Fruit fly (Drosophila melanogaster): ENCODE data around the gene VhaM9.7-a.

Gene VhaM9.7-a

DNA sequence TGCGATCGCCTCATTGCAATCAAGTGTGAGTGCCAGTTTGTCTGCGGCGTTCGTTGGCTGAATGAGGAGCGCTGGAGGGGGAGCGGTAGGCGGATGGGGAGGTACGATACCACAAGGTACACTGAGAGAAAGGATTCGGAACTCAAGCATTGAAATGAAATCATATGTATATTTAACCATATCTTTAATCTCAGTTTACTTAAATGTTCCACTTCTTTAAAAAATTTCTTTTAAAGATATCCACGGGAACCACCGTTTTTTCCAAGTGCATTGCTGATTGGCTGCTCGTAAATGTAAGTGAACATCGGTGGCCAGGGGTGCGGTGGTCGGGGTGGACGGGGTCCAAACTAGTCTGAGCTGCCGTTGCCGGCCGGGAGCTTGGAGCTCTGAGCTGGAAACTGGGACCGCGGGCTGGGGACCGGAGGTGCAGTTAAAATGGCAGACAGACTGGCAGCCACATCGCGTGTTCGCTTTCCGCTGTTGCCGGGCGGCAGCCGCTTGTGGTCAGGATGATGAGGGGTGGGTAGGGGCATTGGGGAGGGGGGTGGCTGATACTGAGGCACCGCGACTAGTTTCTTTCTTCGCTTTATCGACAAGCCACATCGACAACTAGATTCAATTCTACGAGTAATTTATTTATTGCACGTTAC lies 34.2 kb upstream of the VhaM9.7-a start (continued):
- TF ChIP-seq ftz-f1 (GFP tag; optimal IDR thresholded peaks at IDR 0.05) = peak; percentile 78
- TF ChIP-seq CG7963 (GFP tag; IDR thresholded peaks at IDR 0.05; ENCODE audit: partially characterized antibody) = no peak
- TF ChIP-seq ERR (GFP tag; optimal IDR thresholded peaks at IDR 0.05) = peak; percentile 91
- peak; percentile 94 for TF ChIP-seq Six4 (GFP tag; optimal IDR thresholded peaks at IDR 0.05)
- TF ChIP-seq trem (tag; optimal IDR thresholded peaks at IDR 0.05) = peak; percentile 94
- peak; percentile 90 for TF ChIP-seq CG16815 (GFP tag; optimal IDR thresholded peaks at IDR 0.05)
- peak; percentile 98 for TF ChIP-seq CG2712 (tag; optimal IDR thresholded peaks at IDR 0.05)
- TF ChIP-seq her (GFP tag; optimal IDR thresholded peaks at IDR 0.05) = peak; percentile 80
- TF ChIP-seq gro (GFP tag; optimal IDR thresholded peaks at IDR 0.05) = peak; percentile 49
- TF ChIP-seq CG3995 (GFP tag; optimal IDR thresholded peaks at IDR 0.05) = peak; percentile 18
- TF ChIP-seq CG14965 (GFP tag; optimal IDR thresholded peaks at IDR 0.05; ENCODE audit: borderline replicate concordance) = peak; percentile 72
- TF ChIP-seq ttk (GFP tag; IDR thresholded peaks at IDR 0.05) = peak; percentile 98
- TF ChIP-seq E2f1 (GFP tag; IDR thresholded peaks at IDR 0.05) = peak; percentile 96
- TF ChIP-seq stc (GFP tag; IDR thresholded peaks at IDR 0.05) = peak; percentile 97
- TF ChIP-seq mirr (GFP tag; optimal IDR thresholded peaks at IDR 0.05) = peak; percentile 43
- peak; percentile 90 for TF ChIP-seq CG13624 (GFP tag; optimal IDR thresholded peaks at IDR 0.05)
- TF ChIP-seq bab2 (GFP tag; optimal IDR thresholded peaks at IDR 0.05) = peak; percentile 94
- TF ChIP-seq Hmx (GFP tag; optimal IDR thresholded peaks at IDR 0.05) = peak; percentile 58
- peak; percentile 96 for TF ChIP-seq CG17912 (GFP tag; optimal IDR thresholded peaks at IDR 0.05)
- TF ChIP-seq dmrt11E (tag; optimal IDR thresholded peaks at IDR 0.05) = peak; percentile 97
- peak; percentile 96 for TF ChIP-seq gcm (GFP tag; optimal IDR thresholded peaks at IDR 0.05)
- TF ChIP-seq fd96Cb (tag; optimal IDR thresholded peaks at IDR 0.05) = peak; percentile 96
- peak; percentile 67 for TF ChIP-seq CG9932 (GFP tag; IDR thresholded peaks at IDR 0.05)
- TF ChIP-seq CG6791 (GFP tag; IDR thresholded peaks at IDR 0.05; ENCODE audit: partially characterized antibody) = no peak
- TF ChIP-seq nom (GFP tag; optimal IDR thresholded peaks at IDR 0.05) = peak; percentile 98
- peak; percentile 91 for TF ChIP-seq Rfx (GFP tag; IDR thresholded peaks at IDR 0.05)
- TF ChIP-seq CG12744 (GFP tag; optimal IDR thresholded peaks at IDR 0.05) = peak; percentile 74
- peak; percentile 81 for TF ChIP-seq CG7271 (tag; optimal IDR thresholded peaks at IDR 0.05)
- TF ChIP-seq Hmr (GFP tag; optimal IDR thresholded peaks at IDR 0.05) = peak; percentile 90
- TF ChIP-seq CG15073 (GFP tag; optimal IDR thresholded peaks at IDR 0.05) = peak; percentile 86
- peak; percentile 70 for TF ChIP-seq vfl (GFP tag; optimal IDR thresholded peaks at IDR 0.05)
- peak; percentile 97 for TF ChIP-seq gsb-n (tag; optimal IDR thresholded peaks at IDR 0.05)
- TF ChIP-seq Hsf (GFP tag; optimal IDR thresholded peaks at IDR 0.05) = peak; percentile 96
- TF ChIP-seq hth (optimal IDR thresholded peaks at IDR 0.05) = no peak
- TF ChIP-seq CG4360 (GFP tag; IDR thresholded peaks at IDR 0.05) = peak; percentile 86
- peak; percentile 94 for TF ChIP-seq D19A (tag; optimal IDR thresholded peaks at IDR 0.05)
- peak; percentile 96 for TF ChIP-seq CG5953 (GFP tag; IDR thresholded peaks at IDR 0.05)
- TF ChIP-seq Kr (GFP tag; optimal IDR thresholded peaks at IDR 0.05) = peak; percentile 39
- peak; percentile 69 for TF ChIP-seq CG6854 (GFP tag; optimal IDR thresholded peaks at IDR 0.05)
- TF ChIP-seq dimm (GFP tag; IDR thresholded peaks at IDR 0.05) = peak; percentile 95
- TF ChIP-seq Rx (GFP tag; IDR thresholded peaks at IDR 0.05) = peak; percentile 96
- TF ChIP-seq CG1603 (tag; optimal IDR thresholded peaks at IDR 0.05) = peak; percentile 98
- TF ChIP-seq sisA (GFP tag; IDR thresholded peaks at IDR 0.05) = peak; percentile 99
- peak; percentile 95 for TF ChIP-seq sim (GFP tag; IDR thresholded peaks at IDR 0.05)
- no peak for TF ChIP-seq CG34224 (GFP tag; IDR thresholded peaks at IDR 0.05; ENCODE audit: partially characterized antibody)
- TF ChIP-seq ap (GFP tag; IDR thresholded peaks at IDR 0.05) = peak; percentile 97
- TF ChIP-seq CG1832 (GFP tag; optimal IDR thresholded peaks at IDR 0.05) = no peak
- TF ChIP-seq nerfin-1 (tag; optimal IDR thresholded peaks at IDR 0.05) = peak; percentile 96
- TF ChIP-seq gt (GFP tag; IDR thresholded peaks at IDR 0.05) = peak; percentile 94
- TF ChIP-seq Hand (GFP tag; optimal IDR thresholded peaks at IDR 0.05) = peak; percentile 82
